Worm (Caenorhabditis elegans) whole organism, late embryonic: ENCODE data around the gene F59B1.4.

Experiments
- C08G9.2 ChIP-seq: sonication (generic microtip); optimal IDR thresholded peaks from 2 replicates; lab custom pipeline; 2016; ENCODE audit warnings: mild to moderate bottlenecking, missing genetic modification characterization, moderate library complexity, missing compliant biosample characterization
- F13H6.1 ChIP-seq: sonication (generic microtip); optimal IDR thresholded peaks from 2 replicates; lab custom pipeline; 2016; ENCODE audit warnings: missing genetic modification characterization, missing compliant biosample characterization
- K09A11.1 ChIP-seq: sonication (generic microtip); optimal IDR thresholded peaks from 2 replicates; lab custom pipeline; 2017; ENCODE audit warnings: antibody characterized with exemption, mild to moderate bottlenecking, missing genetic modification characterization, missing compliant biosample characterization; ENCODE audit not compliant: insufficient read depth
- T23F11.4 ChIP-seq: fragments of 200-800 bp; sonication (Bioruptor generic); optimal IDR thresholded peaks from 2 replicates; lab custom pipeline; 2018; ENCODE audit warnings: mild to moderate bottlenecking, missing genetic modification characterization, missing compliant biosample characterization
- Y22D7AL.16 ChIP-seq: sonication (generic microtip); optimal IDR thresholded peaks from 2 replicates; lab custom pipeline; 2016; ENCODE audit warnings: missing genetic modification characterization, missing compliant biosample characterization
- ahr-1 ChIP-seq: sonication (generic microtip); optimal IDR thresholded peaks from 2 replicates; lab custom pipeline; 2016; ENCODE audit warnings: missing genetic modification characterization, missing compliant biosample characterization
- ama-1 ChIP-seq: fragments of 150-350 bp; optimal IDR thresholded peaks from 2 replicates; lab custom pipeline; 2014
- ceh-14 ChIP-seq: sonication (generic microtip); optimal IDR thresholded peaks from 2 replicates; lab custom pipeline; 2016; ENCODE audit warnings: missing genotype, missing genetic modification characterization, missing compliant biosample characterization
- ceh-24 ChIP-seq: sonication (generic microtip); optimal IDR thresholded peaks from 2 replicates; lab custom pipeline; 2016; ENCODE audit warnings: mild to moderate bottlenecking, missing genetic modification characterization, missing compliant biosample characterization
- ceh-31 ChIP-seq: sonication (generic microtip); optimal IDR thresholded peaks from 2 replicates; lab custom pipeline; 2016; ENCODE audit warnings: missing genetic modification characterization, missing compliant biosample characterization
- ceh-45 ChIP-seq: fragments of 200-800 bp; sonication (Bioruptor generic); IDR thresholded peaks from 2 replicates; pipeline ENCODE4 v1.3.6; 2022; ENCODE audit warnings: missing genetic modification reagents, missing genetic modification characterization, missing compliant biosample characterization
- ceh-48 ChIP-seq: sonication (generic microtip); optimal IDR thresholded peaks from 2 replicates; lab custom pipeline; 2016; ENCODE audit warnings: missing genetic modification characterization, inconsistent platforms, missing compliant biosample characterization
- ceh-6 ChIP-seq: fragments of 200-800 bp; sonication (Bioruptor generic); optimal IDR thresholded peaks from 2 replicates; lab custom pipeline; 2018; ENCODE audit warnings: mild to moderate bottlenecking, missing genetic modification characterization, missing compliant biosample characterization
- ceh-9 ChIP-seq: sonication (generic microtip); optimal IDR thresholded peaks from 2 replicates; lab custom pipeline; 2016; ENCODE audit warnings: mild to moderate bottlenecking, missing genetic modification characterization, inconsistent platforms, missing compliant biosample characterization
- elt-2 ChIP-seq: sonication (generic microtip); optimal IDR thresholded peaks from 2 replicates; lab custom pipeline; 2016; ENCODE audit warnings: missing genetic modification reagents, missing genetic modification characterization, missing compliant biosample characterization
- eyg-1 ChIP-seq: sonication (generic microtip); optimal IDR thresholded peaks from 2 replicates; lab custom pipeline; 2016; ENCODE audit warnings: missing genotype, missing genetic modification characterization, missing compliant biosample characterization
- fkh-10 ChIP-seq: fragments of 150-350 bp; optimal IDR thresholded peaks from 2 replicates; lab custom pipeline; 2014; ENCODE audit warnings: missing biosample characterization, missing genetic modification reagents, missing genetic modification characterization
- fkh-6 ChIP-seq: sonication (generic microtip); optimal IDR thresholded peaks from 2 replicates; lab custom pipeline; 2016; ENCODE audit warnings: missing genetic modification characterization, missing compliant biosample characterization
- hlh-13 ChIP-seq: fragments of 200-800 bp; sonication (Bioruptor generic); optimal IDR thresholded peaks from 2 replicates; lab custom pipeline; 2018; ENCODE audit warnings: mild to moderate bottlenecking, missing genetic modification characterization, missing compliant biosample characterization
- hlh-30 ChIP-seq: sonication (generic microtip); optimal IDR thresholded peaks from 2 replicates; lab custom pipeline; 2017; ENCODE audit warnings: antibody characterized with exemption, missing genetic modification characterization, missing compliant biosample characterization; ENCODE audit not compliant: insufficient read depth
- mec-3 ChIP-seq: sonication (generic microtip); optimal IDR thresholded peaks from 2 replicates; lab custom pipeline; 2016; ENCODE audit warnings: borderline replicate concordance, missing genetic modification characterization, missing compliant biosample characterization
- nhr-11 ChIP-seq: fragments of 150-350 bp; optimal IDR thresholded peaks from 2 replicates; lab custom pipeline; 2014; ENCODE audit warnings: missing biosample characterization, missing genetic modification characterization
- odd-2 ChIP-seq: sonication (generic microtip); optimal IDR thresholded peaks from 2 replicates; lab custom pipeline; 2017; ENCODE audit warnings: antibody characterized with exemption, mild to moderate bottlenecking, missing genetic modification characterization, missing compliant biosample characterization
- pax-1 ChIP-seq: fragments of 150-350 bp; optimal IDR thresholded peaks from 2 replicates; lab custom pipeline; 2014; ENCODE audit warnings: missing biosample characterization, missing genetic modification characterization
- pha-4 ChIP-seq: fragments of 150-350 bp; optimal IDR thresholded peaks from 2 replicates; lab custom pipeline; 2018; ENCODE audit warnings: missing biosample characterization, missing genetic modification reagents, missing genetic modification characterization
- pqm-1 ChIP-seq: sonication (generic microtip); optimal IDR thresholded peaks from 2 replicates; lab custom pipeline; 2016; ENCODE audit warnings: missing genetic modification characterization, missing compliant biosample characterization
- pros-1 ChIP-seq: fragments of 150-350 bp; optimal IDR thresholded peaks from 2 replicates; lab custom pipeline; 2014; ENCODE audit warnings: missing biosample characterization, missing genetic modification reagents, missing genetic modification characterization
- sox-4 ChIP-seq: sonication (generic microtip); optimal IDR thresholded peaks from 2 replicates; lab custom pipeline; 2017; ENCODE audit warnings: mild to moderate bottlenecking, missing genetic modification characterization, inconsistent platforms, missing compliant biosample characterization
- ttx-3 ChIP-seq: sonication (generic microtip); optimal IDR thresholded peaks from 2 replicates; lab custom pipeline; 2016; ENCODE audit warnings: missing genetic modification reagents, missing genetic modification characterization, missing compliant biosample characterization
- unc-3 ChIP-seq, 2 experiments: fragments of 200-800 bp in 1 of 2; sonication (Bioruptor generic) in 1 of 2; sonication (generic microtip) in 1 of 2; conservative IDR thresholded peaks in 1 of 2; optimal IDR thresholded peaks in 1 of 2; 2 replicates each; pipeline versions ENCODE4 v1.3.6 to Lab custom; 2016 to 2022; ENCODE audit warnings: missing compliant biosample characterization in 2 of 2, missing genetic modification characterization in 2 of 2, missing genetic modification reagents in 1 of 2
- unc-42 ChIP-seq: sonication (generic microtip); optimal IDR thresholded peaks from 2 replicates; lab custom pipeline; 2016; ENCODE audit warnings: missing genotype, missing genetic modification characterization, missing compliant biosample characterization
- unc-86 ChIP-seq: sonication (generic microtip); optimal IDR thresholded peaks from 2 replicates; lab custom pipeline; 2016; ENCODE audit warnings: missing genetic modification characterization, missing compliant biosample characterization

Gene F59B1.4

DNA sequence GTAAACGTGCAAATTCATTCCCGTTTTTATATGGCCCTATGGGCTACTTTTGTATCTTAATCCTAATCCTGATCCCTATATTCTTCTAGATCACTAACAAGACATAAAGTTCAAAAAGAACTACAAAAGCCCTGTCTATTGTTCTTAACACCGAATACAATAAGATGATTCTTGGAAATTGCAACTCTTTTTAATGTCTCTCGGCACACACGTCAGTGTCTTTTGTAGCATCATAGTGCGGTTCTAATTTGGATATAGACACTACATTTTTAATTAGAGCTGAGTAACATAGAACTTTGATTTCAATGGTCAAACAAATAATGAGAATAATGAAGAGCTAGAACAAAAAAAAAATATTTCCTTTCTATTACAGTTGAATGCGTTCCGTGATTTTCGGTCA, 13.0 kb upstream of the F59B1.4 start:
- no peak for TF ChIP-seq Y22D7AL.16 (tag; lab: Kevin White, UChicago)
- TF ChIP-seq ceh-6 (GFP tag; lab: Kevin White, UChicago) = no peak
- TF ChIP-seq C08G9.2 (tag; lab: Kevin White, UChicago) = no peak
- TF ChIP-seq elt-2 (tag; lab: Kevin White, UChicago) = no peak
- no peak for TF ChIP-seq ahr-1 (tag; lab: Kevin White, UChicago)
- TF ChIP-seq fkh-10 = no peak
- TF ChIP-seq pros-1 (tag; lab: Kevin White, UChicago) = no peak
- TF ChIP-seq hlh-13 = no peak
- TF ChIP-seq pax-1 (tag; lab: Kevin White, UChicago) = no peak
- no peak for TF ChIP-seq pha-4 (tag; lab: Kevin White, UChicago)
- TF ChIP-seq hlh-30 (tag; lab: Kevin White, UChicago) = no peak
- no peak for TF ChIP-seq ceh-48 (tag; lab: Kevin White, UChicago)
- no peak for TF ChIP-seq nhr-11 (tag; lab: Kevin White, UChicago)
- no peak for TF ChIP-seq T23F11.4 (GFP tag; lab: Kevin White, UChicago)
- TF ChIP-seq ceh-14 (tag; lab: Kevin White, UChicago) = no peak
- TF ChIP-seq sox-4 (tag; lab: Kevin White, UChicago) = no peak
- TF ChIP-seq, all 69 proteins: peak for 0

- TF ChIP-seq ama-1 (lab: Kevin White, UChicago) (no peak), ceh-24 (tag; lab: Kevin White, UChicago) (no peak), unc-86 (tag; lab: Kevin White, UChicago) (no peak), hlh-30 (tag; lab: Kevin White, UChicago) (no peak), ceh-45 (GFP tag; lab: Robert Waterston, UW) (no peak), unc-42 (tag; lab: Kevin White, UChicago) (no peak), ttx-3 (tag; lab: Kevin White, UChicago) (no peak), odd-2 (tag; lab: Kevin White, UChicago) (no peak), F13H6.1 (no peak), ceh-14 (tag; lab: Kevin White, UChicago) (no peak), K09A11.1 (tag; lab: Kevin White, UChicago) (no peak), pax-1 (tag; lab: Kevin White, UChicago) (no peak), ceh-48 (tag; lab: Kevin White, UChicago) (no peak), eyg-1 (tag; lab: Kevin White, UChicago) (no peak), ceh-31 (tag; lab: Kevin White, UChicago) (no peak)
Measured at ce11 chrV:3637086-3637485, 10.2 kb upstream of the F59B1.4 start, which contains the start of gene srx-41. Gene srx-41, minus strand, starts transcription at chrV:3637186.

- TF ChIP-seq ceh-9 (tag; lab: Kevin White, UChicago) (no peak), unc-3 (GFP tag; conservative IDR thresholded peaks at IDR 0.05; lab: Robert Waterston, UW) (no peak), unc-3 (tag; optimal IDR thresholded peaks at IDR 0.05; lab: Kevin White, UChicago) (no peak), pqm-1 (peak; percentile 28), fkh-6 (tag; lab: Kevin White, UChicago) (no peak), elt-2 (tag; lab: Kevin White, UChicago) (peak; percentile 38)
Measured at ce11 chrV:3634293-3635016, 7.6 kb upstream of the F59B1.4 start.

DNA sequence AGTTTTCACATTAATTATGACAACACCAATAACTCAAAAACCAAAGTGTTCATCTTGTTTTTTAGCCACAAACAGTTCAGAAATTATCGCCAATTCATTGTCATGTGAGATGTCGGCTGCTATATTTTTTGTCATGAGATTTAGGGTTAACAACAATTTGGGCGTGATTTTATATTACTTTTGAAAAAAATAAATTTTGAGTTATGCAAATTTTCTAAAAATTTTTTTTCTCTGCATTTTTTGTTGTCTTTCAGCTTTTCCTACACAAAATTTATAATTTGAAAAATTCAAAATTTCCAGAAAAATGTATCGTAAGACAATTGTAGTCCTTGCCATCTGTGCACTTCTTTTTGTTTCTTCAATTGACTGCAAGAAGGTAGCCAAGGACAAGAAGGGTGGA, 6.2 kb upstream of the F59B1.4 start, which contains the start of gene F59B1.2:
F59B1.2 (plus strand) TSS at position 301 of the 400 bp plus-strand sequence.
- TF ChIP-seq mec-3 (no peak), ahr-1 (tag; lab: Kevin White, UChicago) (no peak), unc-42 (tag; lab: Kevin White, UChicago) (no peak)
